Fruit fly (Drosophila melanogaster): Measurements from ENCODE around the gene PrBP.

PrBP gene

dm6 chr2L:8717618-8718336 is 32.0 kb upstream of the PrBP start (continued):
- peak; percentile 80 for TF ChIP-seq gsb-n (tag; optimal IDR thresholded peaks at IDR 0.05)
- TF ChIP-seq CG7987 (GFP tag; optimal IDR thresholded peaks at IDR 0.05): peak; percentile 64
- TF ChIP-seq ssp (GFP tag; IDR thresholded peaks at IDR 0.05): peak; percentile 58; the same call in 1 of the 2 replicates
- peak; percentile 48 for TF ChIP-seq CG15073 (GFP tag; optimal IDR thresholded peaks at IDR 0.05)
- TF ChIP-seq Scr (GFP tag; IDR thresholded peaks at IDR 0.05; ENCODE audit: partially characterized antibody): peak; percentile 33; the same call in 1 of the 2 replicates
- no peak for TF ChIP-seq CG11696 (GFP tag; IDR thresholded peaks at IDR 0.05)
- TF ChIP-seq CG11247 (GFP tag; IDR thresholded peaks at IDR 0.05): peak; percentile 66; the same call in 1 of the 2 replicates
- no peak for TF ChIP-seq sc (optimal IDR thresholded peaks at IDR 0.05)
- peak; percentile 74 for TF ChIP-seq sc (GFP tag; optimal IDR thresholded peaks at IDR 0.05)
- TF ChIP-seq CG2129 (GFP tag; IDR thresholded peaks at IDR 0.05; ENCODE audit: partially characterized antibody): no peak
- TF ChIP-seq CG1233 (GFP tag; optimal IDR thresholded peaks at IDR 0.05): peak; percentile 90
- no peak for TF ChIP-seq CG16813 (GFP tag; IDR thresholded peaks at IDR 0.05; ENCODE audit: partially characterized antibody)
- TF ChIP-seq Dbx (GFP tag; IDR thresholded peaks at IDR 0.05): peak; percentile 88
- no peak for TF ChIP-seq her (GFP tag; optimal IDR thresholded peaks at IDR 0.05)
- peak; percentile 78 for TF ChIP-seq CG11456 (GFP tag; IDR thresholded peaks at IDR 0.05)
- TF ChIP-seq Meics (GFP tag; optimal IDR thresholded peaks at IDR 0.05): peak; percentile 94
- TF ChIP-seq mirr (GFP tag; optimal IDR thresholded peaks at IDR 0.05): peak; percentile 49
- TF ChIP-seq salm (tag; optimal IDR thresholded peaks at IDR 0.05): peak; percentile 81
- TF ChIP-seq CG10147 (GFP tag; optimal IDR thresholded peaks at IDR 0.05): peak; percentile 93
- TF ChIP-seq Hand (GFP tag; optimal IDR thresholded peaks at IDR 0.05): peak; percentile 91
- peak; percentile 83 for TF ChIP-seq klu (GFP tag; IDR thresholded peaks at IDR 0.05)
- TF ChIP-seq Adf1 (GFP tag; IDR thresholded peaks at IDR 0.05): peak; percentile 64
- peak; percentile 52; the same call in 1 of the 3 replicates for TF ChIP-seq C15 (GFP tag; IDR thresholded peaks at IDR 0.05)
- TF ChIP-seq CG14710 (tag; optimal IDR thresholded peaks at IDR 0.05): peak; percentile 85
- TF ChIP-seq org-1 (GFP tag; optimal IDR thresholded peaks at IDR 0.05): peak; percentile 89
- TF ChIP-seq chn (GFP tag; optimal IDR thresholded peaks at IDR 0.05): peak; percentile 66
- peak; percentile 76 for TF ChIP-seq CG31224 (GFP tag; IDR thresholded peaks at IDR 0.05)
- TF ChIP-seq Ravus (GFP tag; IDR thresholded peaks at IDR 0.05): peak; percentile 53
- peak; percentile 68 for TF ChIP-seq Lhr (GFP tag; optimal IDR thresholded peaks at IDR 0.05)
- peak; percentile 63 for TF ChIP-seq CG8290 (GFP tag; optimal IDR thresholded peaks at IDR 0.05)
- peak; percentile 29 to 72 for TF ChIP-seq CG8290 (tag; optimal IDR thresholded peaks at IDR 0.05)
- TF ChIP-seq CG10274 (GFP tag; optimal IDR thresholded peaks at IDR 0.05): peak; percentile 72
- no peak for TF ChIP-seq pb (GFP tag; optimal IDR thresholded peaks at IDR 0.05)
- no peak for TF ChIP-seq ftz-f1 (GFP tag; optimal IDR thresholded peaks at IDR 0.05)
- TF ChIP-seq pho (GFP tag; optimal IDR thresholded peaks at IDR 0.05): peak; percentile 73
- TF ChIP-seq dmrt11E (tag; optimal IDR thresholded peaks at IDR 0.05): peak; percentile 74
- peak; percentile 28 for TF ChIP-seq Side (GFP tag; optimal IDR thresholded peaks at IDR 0.05)
- peak; percentile 87 for TF ChIP-seq CG12155 (GFP tag; optimal IDR thresholded peaks at IDR 0.05)
- TF ChIP-seq aop (GFP tag; IDR thresholded peaks at IDR 0.05): peak; percentile 54; the same call in 1 of the 2 replicates
- peak; percentile 68 for TF ChIP-seq CG4730 (GFP tag; IDR thresholded peaks at IDR 0.05)
- no peak for TF ChIP-seq CG9797 (GFP tag; optimal IDR thresholded peaks at IDR 0.05)
- no peak for TF ChIP-seq vnd (GFP tag; IDR thresholded peaks at IDR 0.05; ENCODE audit: partially characterized antibody)
- TF ChIP-seq CG6765 (GFP tag; optimal IDR thresholded peaks at IDR 0.05): peak; percentile 87
- TF ChIP-seq Myb (GFP tag; optimal IDR thresholded peaks at IDR 0.05): no peak
- TF ChIP-seq zfh1 (GFP tag; IDR thresholded peaks at IDR 0.05): peak; percentile 78
- peak; percentile 30 for TF ChIP-seq gro (GFP tag; optimal IDR thresholded peaks at IDR 0.05)
- no peak for TF ChIP-seq CG33213 (GFP tag; optimal IDR thresholded peaks at IDR 0.05)
- TF ChIP-seq CG10543 (GFP tag; optimal IDR thresholded peaks at IDR 0.05): peak; percentile 89
- TF ChIP-seq Aef1 (GFP tag; IDR thresholded peaks at IDR 0.05): peak; percentile 77
- no peak for TF ChIP-seq Gsc (GFP tag; IDR thresholded peaks at IDR 0.05)

Measured in whole organism, embryonic.